Worm (Caenorhabditis elegans) whole organism, young adult: ENCODE data around the gene ZC506.1.

Source experiments
- B0035.1 ChIP-seq: sonication (generic microtip); optimal IDR thresholded peaks from 2 replicates; lab custom pipeline; 2016; ENCODE audit warnings: missing genetic modification characterization, mild to moderate bottlenecking, missing compliant biosample characterization, missing genotype, missing genetic modification reagents
- B0261.1 ChIP-seq: sonication (generic microtip); optimal IDR thresholded peaks from 2 replicates; lab custom pipeline; 2016; ENCODE audit warnings: mild to moderate bottlenecking, missing genetic modification characterization, moderate library complexity, missing compliant biosample characterization
- C17E4.6 ChIP-seq: fragments of 200-800 bp; sonication (Bioruptor generic); IDR thresholded peaks from 2 replicates; pipeline ENCODE4 v1.3.6; 2022; ENCODE audit warnings: missing genetic modification reagents, missing genetic modification characterization, missing compliant biosample characterization
- D2030.7 ChIP-seq: fragments of 200-800 bp; sonication (Bioruptor generic); IDR thresholded peaks from 2 replicates; pipeline ENCODE4 v1.3.6; 2022; ENCODE audit warnings: missing genetic modification reagents, missing genetic modification characterization, missing compliant biosample characterization
- F23B12.7 ChIP-seq: sonication (generic microtip); optimal IDR thresholded peaks from 2 replicates; lab custom pipeline; 2017; ENCODE audit warnings: missing genetic modification characterization, mild to moderate bottlenecking, missing compliant biosample characterization, antibody characterized with exemption, moderate library complexity; ENCODE audit not compliant: insufficient read depth
- F57A8.1 ChIP-seq: fragments of 200-800 bp; sonication (Bioruptor generic); optimal IDR thresholded peaks from 2 replicates; lab custom pipeline; 2018; ENCODE audit warnings: mild to moderate bottlenecking, missing genetic modification characterization, moderate library complexity, missing compliant biosample characterization
- K11D2.4 ChIP-seq: fragments of 200-800 bp; sonication (Bioruptor generic); IDR thresholded peaks from 2 replicates; pipeline ENCODE4 v1.3.6; 2022; ENCODE audit warnings: missing genetic modification reagents, missing genetic modification characterization, missing compliant biosample characterization
- K12H6.12 ChIP-seq: fragments of 200-800 bp; sonication (Bioruptor generic); optimal IDR thresholded peaks from 2 replicates; lab custom pipeline; 2018; ENCODE audit warnings: mild to moderate bottlenecking, missing genetic modification characterization, missing compliant biosample characterization
- T07F8.4 ChIP-seq: sonication (generic microtip); optimal IDR thresholded peaks from 2 replicates; lab custom pipeline; 2016; ENCODE audit warnings: mild to moderate bottlenecking, missing genetic modification characterization, moderate library complexity, missing compliant biosample characterization
- Y67H2A.10 ChIP-seq: fragments of 200-800 bp; sonication (Bioruptor generic); conservative IDR thresholded peaks from 2 replicates; pipeline ENCODE4 v1.3.6; 2022; ENCODE audit warnings: missing genetic modification reagents, missing genetic modification characterization, missing compliant biosample characterization
- akir-1 ChIP-seq: fragments of 200-800 bp; sonication (Bioruptor generic); optimal IDR thresholded peaks from 2 replicates; lab custom pipeline; 2018; ENCODE audit warnings: mild to moderate bottlenecking, missing genetic modification characterization, moderate library complexity, missing compliant biosample characterization
- aptf-3 ChIP-seq: fragments of 200-800 bp; sonication (Bioruptor generic); IDR thresholded peaks from 2 replicates; pipeline ENCODE4 v1.3.6; 2022; ENCODE audit warnings: missing genetic modification characterization, missing compliant biosample characterization
- attf-3 ChIP-seq: fragments of 200-800 bp; sonication (Bioruptor generic); conservative IDR thresholded peaks from 2 replicates; pipeline ENCODE4 v1.3.6; 2022; ENCODE audit warnings: missing genetic modification reagents, missing genetic modification characterization, missing compliant biosample characterization
- attf-6 ChIP-seq: fragments of 200-800 bp; sonication (Bioruptor generic); IDR thresholded peaks from 2 replicates; pipeline ENCODE4 v1.3.6; 2022; ENCODE audit warnings: missing genetic modification reagents, missing genetic modification characterization, missing compliant biosample characterization
- ccch-3 ChIP-seq: fragments of 200-800 bp; sonication (Bioruptor generic); optimal IDR thresholded peaks from 2 replicates; lab custom pipeline; 2018; ENCODE audit warnings: mild to moderate bottlenecking, missing genetic modification characterization, missing compliant biosample characterization
- ceh-100 ChIP-seq: fragments of 200-800 bp; sonication (Bioruptor generic); IDR thresholded peaks from 2 replicates; pipeline ENCODE4 v1.3.6; 2022; ENCODE audit warnings: missing genetic modification reagents, missing genetic modification characterization, missing compliant biosample characterization
- ceh-58 ChIP-seq: fragments of 200-800 bp; sonication (Bioruptor generic); IDR thresholded peaks from 2 replicates; pipeline ENCODE4 v1.3.6; 2022; ENCODE audit warnings: missing genetic modification characterization, missing compliant biosample characterization
- ceh-91 ChIP-seq: fragments of 200-800 bp; sonication (Bioruptor generic); IDR thresholded peaks from 2 replicates; pipeline ENCODE4 v1.3.6; 2022; ENCODE audit warnings: missing genetic modification reagents, missing genetic modification characterization, missing compliant biosample characterization
- chd-7 ChIP-seq: sonication (generic microtip); optimal IDR thresholded peaks from 2 replicates; lab custom pipeline; 2016; ENCODE audit warnings: mild to moderate bottlenecking, missing genetic modification characterization, moderate library complexity, missing compliant biosample characterization
- egl-18 ChIP-seq: fragments of 200-800 bp; sonication (Bioruptor generic); IDR thresholded peaks from 2 replicates; pipeline ENCODE4 v1.3.6; 2022; ENCODE audit warnings: missing genetic modification reagents, missing genetic modification characterization, missing compliant biosample characterization
- egrh-3 ChIP-seq: fragments of 200-800 bp; sonication (Bioruptor generic); IDR thresholded peaks from 2 replicates; pipeline ENCODE4 v1.3.6; 2022; ENCODE audit warnings: missing genetic modification reagents, missing genetic modification characterization, missing compliant biosample characterization
- ets-4 ChIP-seq: fragments of 200-800 bp; sonication (Bioruptor generic); optimal IDR thresholded peaks from 2 replicates; lab custom pipeline; 2018; ENCODE audit warnings: mild to moderate bottlenecking, missing genetic modification characterization, missing compliant biosample characterization
- fkh-3 ChIP-seq: sonication (generic microtip); optimal IDR thresholded peaks from 2 replicates; lab custom pipeline; 2016; ENCODE audit warnings: mild to moderate bottlenecking, missing genetic modification characterization, missing compliant biosample characterization
- hlh-12 ChIP-seq: sonication (generic microtip); optimal IDR thresholded peaks from 2 replicates; lab custom pipeline; 2016; ENCODE audit warnings: missing genetic modification characterization, missing compliant biosample characterization
- hmg-20 ChIP-seq: fragments of 200-800 bp; sonication (Bioruptor generic); IDR thresholded peaks from 2 replicates; pipeline ENCODE4 v1.3.6; 2022; ENCODE audit warnings: missing genetic modification reagents, missing genetic modification characterization, missing compliant biosample characterization
- let-526 ChIP-seq: fragments of 200-800 bp; sonication (Bioruptor generic); IDR thresholded peaks from 2 replicates; pipeline ENCODE4 v1.3.6; 2022; ENCODE audit warnings: missing genetic modification reagents, missing genetic modification characterization, missing compliant biosample characterization
- let-607 ChIP-seq, 2 experiments: fragments of 200-800 bp in 1 of 2; sonication (Bioruptor generic) in 1 of 2; sonication (generic microtip) in 1 of 2; optimal IDR thresholded peaks; 2 replicates each; lab custom pipeline; 2016 to 2018; ENCODE audit warnings: mild to moderate bottlenecking in 2 of 2, missing compliant biosample characterization in 2 of 2, missing genetic modification characterization in 2 of 2, moderate library complexity in 2 of 2, missing genotype in 1 of 2
- madf-10 ChIP-seq: sonication (generic microtip); optimal IDR thresholded peaks from 2 replicates; lab custom pipeline; 2016; ENCODE audit warnings: mild to moderate bottlenecking, missing genetic modification characterization, missing compliant biosample characterization
- madf-3 ChIP-seq: fragments of 200-800 bp; sonication (Bioruptor generic); IDR thresholded peaks from 2 replicates; pipeline ENCODE4 v1.3.6; 2022; ENCODE audit warnings: missing genetic modification reagents, missing genetic modification characterization, missing compliant biosample characterization
- madf-8 ChIP-seq: fragments of 200-800 bp; sonication (Bioruptor generic); conservative IDR thresholded peaks from 2 replicates; pipeline ENCODE4 v1.3.6; 2022; ENCODE audit warnings: missing genetic modification reagents, missing genetic modification characterization, missing compliant biosample characterization
- mcd-1 ChIP-seq: fragments of 200-800 bp; sonication (Bioruptor generic); IDR thresholded peaks from 2 replicates; pipeline ENCODE4 v1.3.6; 2022; ENCODE audit warnings: missing genetic modification reagents, missing genetic modification characterization, missing compliant biosample characterization
- repo-1 ChIP-seq: sonication (generic microtip); optimal IDR thresholded peaks from 2 replicates; lab custom pipeline; 2017; ENCODE audit warnings: mild to moderate bottlenecking, missing genetic modification characterization, missing compliant biosample characterization
- sdz-38 ChIP-seq: sonication (generic microtip); optimal IDR thresholded peaks from 2 replicates; lab custom pipeline; 2016; ENCODE audit warnings: missing genotype, missing genetic modification characterization, missing compliant biosample characterization
- sea-2 ChIP-seq: fragments of 200-800 bp; sonication (Bioruptor generic); IDR thresholded peaks from 2 replicates; pipeline ENCODE4 v1.3.6; 2022; ENCODE audit warnings: missing genetic modification characterization, missing compliant biosample characterization
- snpc-1.3 ChIP-seq: sonication (generic microtip); optimal IDR thresholded peaks from 2 replicates; lab custom pipeline; 2017; ENCODE audit warnings: missing genetic modification characterization, mild to moderate bottlenecking, missing compliant biosample characterization, antibody characterized with exemption, moderate library complexity, missing genotype, missing genetic modification reagents; ENCODE audit not compliant: insufficient read depth
- snpc-4 ChIP-seq, 5 experiments: fragments of 150-350 bp in 1 of 5; sonication (generic microtip) in 4 of 5; optimal IDR thresholded peaks; 2 replicates each; lab custom pipeline; 2014 to 2018; ENCODE audit warnings: missing genetic modification characterization in 5 of 5, missing biosample characterization in 3 of 5, antibody characterized with exemption in 2 of 5, mild to moderate bottlenecking in 2 of 5, missing compliant biosample characterization in 2 of 5, missing genotype in 2 of 5, moderate library complexity in 2 of 5, missing genetic modification reagents in 1 of 5
- unc-130 ChIP-seq: sonication (generic microtip); optimal IDR thresholded peaks from 2 replicates; lab custom pipeline; 2016; ENCODE audit warnings: missing genetic modification reagents, missing genetic modification characterization, missing compliant biosample characterization
- xnd-1 ChIP-seq: sonication (generic microtip); optimal IDR thresholded peaks from 2 replicates; lab custom pipeline; 2016; ENCODE audit warnings: missing genotype, missing genetic modification reagents, missing genetic modification characterization, missing compliant biosample characterization
- zfh-2 ChIP-seq: fragments of 200-800 bp; sonication (Bioruptor generic); conservative IDR thresholded peaks from 2 replicates; pipeline ENCODE4 v1.3.6; 2022; ENCODE audit warnings: missing genetic modification reagents, missing genetic modification characterization, missing compliant biosample characterization
- ztf-18 ChIP-seq: sonication (generic microtip); optimal IDR thresholded peaks from 2 replicates; lab custom pipeline; 2016; ENCODE audit warnings: missing genotype, mild to moderate bottlenecking, missing genetic modification characterization, missing compliant biosample characterization
- ztf-26 ChIP-seq: sonication (generic microtip); optimal IDR thresholded peaks from 2 replicates; lab custom pipeline; 2017; ENCODE audit warnings: missing genetic modification characterization, missing compliant biosample characterization
- ztf-28 ChIP-seq: fragments of 200-800 bp; sonication (Bioruptor generic); IDR thresholded peaks from 2 replicates; pipeline ENCODE4 v1.3.6; 2022; ENCODE audit warnings: missing genetic modification reagents, missing genetic modification characterization, missing compliant biosample characterization
- ztf-3 ChIP-seq: fragments of 200-800 bp; sonication (Bioruptor generic); optimal IDR thresholded peaks from 2 replicates; lab custom pipeline; 2018; ENCODE audit warnings: mild to moderate bottlenecking, missing genetic modification characterization, missing compliant biosample characterization

Gene ZC506.1

ce11 chrX:9948528-9948927 lies 10.2 kb upstream of the ZC506.1 start:
- no peak for TF ChIP-seq K12H6.12 (tag; lab: Kevin White, UChicago)
- no peak for TF ChIP-seq K11D2.4
- TF ChIP-seq unc-130 (GFP tag; lab: Kevin White, UChicago), result no peak
- TF ChIP-seq ztf-28 (GFP tag; lab: Robert Waterston, UW), result no peak
- TF ChIP-seq F57A8.1 (GFP tag; lab: Kevin White, UChicago), result no peak
- TF ChIP-seq ztf-3 (GFP tag; lab: Kevin White, UChicago), result no peak
- no peak for TF ChIP-seq ztf-26 (tag; lab: Kevin White, UChicago)
- no peak for TF ChIP-seq madf-8 (GFP tag; lab: Robert Waterston, UW)
- no peak for TF ChIP-seq F23B12.7 (tag; lab: Kevin White, UChicago)
- no peak for TF ChIP-seq zfh-2 (GFP tag; lab: Robert Waterston, UW)
- TF ChIP-seq T07F8.4 (tag; lab: Kevin White, UChicago), result no peak
- no peak for TF ChIP-seq aptf-3 (GFP tag; lab: Robert Waterston, UW)
- TF ChIP-seq ets-4 (GFP tag; lab: Kevin White, UChicago), result no peak
- TF ChIP-seq hmg-20 (GFP tag; lab: Robert Waterston, UW), result no peak
- no peak for TF ChIP-seq madf-10 (tag; lab: Kevin White, UChicago)
- TF ChIP-seq egl-18 (GFP tag; lab: Robert Waterston, UW), result no peak
- TF ChIP-seq madf-3 (GFP tag; lab: Robert Waterston, UW), result no peak
- TF ChIP-seq ceh-91 (GFP tag; lab: Robert Waterston, UW), result no peak
- no peak for TF ChIP-seq ceh-58

- TF ChIP-seq zfh-2 (GFP tag; lab: Robert Waterston, UW) (no peak), fkh-3 (tag; lab: Kevin White, UChicago) (no peak), sea-2 (no peak), hlh-12 (no peak), attf-6 (GFP tag; lab: Robert Waterston, UW) (no peak), mcd-1 (GFP tag; lab: Robert Waterston, UW) (no peak), akir-1 (no peak), let-526 (GFP tag; lab: Robert Waterston, UW) (no peak), ztf-28 (GFP tag; lab: Robert Waterston, UW) (no peak), ceh-100 (GFP tag; lab: Robert Waterston, UW) (no peak), ccch-3 (GFP tag; lab: Kevin White, UChicago) (no peak), Y67H2A.10 (GFP tag; lab: Robert Waterston, UW) (no peak), chd-7 (tag; lab: Kevin White, UChicago) (no peak), let-607 (tag; optimal IDR thresholded peaks at IDR 0.05; lab: Kevin White, UChicago) (no peak), xnd-1 (no peak), repo-1 (tag; lab: Kevin White, UChicago) (no peak), egrh-3 (GFP tag; lab: Robert Waterston, UW) (no peak)
- TF ChIP-seq, all 124 proteins: peak for 0
Measured at ce11 chrX:9948963-9949362, 9.8 kb upstream of the ZC506.1 start, which contains the start of gene nas-37. Gene nas-37, minus strand, starts transcription at chrX:9949063.

ce11 chrX:9954483-9955041 lies 4.2 kb upstream of the ZC506.1 start, which contains the start of gene cysl-1:
Gene cysl-1, minus strand, starts transcription at chrX:9954533.
- no peak for TF ChIP-seq C17E4.6 (GFP tag; lab: Robert Waterston, UW)
- TF ChIP-seq sdz-38, result no peak
- no peak for TF ChIP-seq ztf-18
- TF ChIP-seq B0035.1, result no peak
- no peak for TF ChIP-seq snpc-1.3 (tag; lab: Kevin White, UChicago)
- no peak for TF ChIP-seq egl-18 (GFP tag; lab: Robert Waterston, UW)
- no peak for TF ChIP-seq B0261.1
- no peak for TF ChIP-seq attf-3 (GFP tag; lab: Robert Waterston, UW)
- TF ChIP-seq snpc-4 (GFP tag; optimal IDR thresholded peaks at IDR 0.05; lab: Kevin White, UChicago), result no peak
- TF ChIP-seq snpc-4 (tag; optimal IDR thresholded peaks at IDR 0.05; lab: Kevin White, UChicago), result no peak
- no peak for TF ChIP-seq D2030.7 (GFP tag; lab: Robert Waterston, UW)
- TF ChIP-seq fkh-3 (tag; lab: Kevin White, UChicago), result no peak
